Worm (Caenorhabditis elegans) whole organism, L1 larva: ENCODE measurements around the gene math-13.

Experiments
- F16B12.6 ChIP-seq: fragments of 150-350 bp; optimal IDR thresholded peaks from 2 replicates; lab custom pipeline; 2014; ENCODE audit warnings: missing biosample characterization, missing genetic modification characterization
- aha-1 ChIP-seq: fragments of 150-350 bp; optimal IDR thresholded peaks from 2 replicates; lab custom pipeline; 2014; ENCODE audit warnings: missing biosample characterization, missing genetic modification characterization
- aly-2 ChIP-seq: fragments of 150-350 bp; optimal IDR thresholded peaks from 2 replicates; lab custom pipeline; 2014; ENCODE audit warnings: missing biosample characterization, missing genetic modification characterization
- ama-1 ChIP-seq: fragments of 150-350 bp; optimal IDR thresholded peaks from 2 replicates; lab custom pipeline; 2014
- ceh-82 ChIP-seq, 3 experiments: fragments of 150-350 bp in 1 of 3; sonication (generic microtip) in 2 of 3; optimal IDR thresholded peaks; 2 replicates each; lab custom pipeline; 2014 to 2017; ENCODE audit warnings: missing biosample characterization in 3 of 3, missing genetic modification characterization in 3 of 3
- ceh-88 ChIP-seq: fragments of 200-800 bp; sonication (Bioruptor generic); IDR thresholded peaks from 2 replicates; pipeline ENCODE4 v1.3.6; 2022; ENCODE audit warnings: missing genetic modification characterization, missing compliant biosample characterization
- ceh-90 ChIP-seq: sonication (generic microtip); optimal IDR thresholded peaks from 2 replicates; lab custom pipeline; 2016; ENCODE audit warnings: missing genetic modification characterization, missing compliant biosample characterization
- dpl-1 ChIP-seq, 3 experiments: fragments of 150-350 bp in 2 of 3; sonication (generic microtip) in 1 of 3; optimal IDR thresholded peaks; 2 replicates each; lab custom pipeline; 2014 to 2017; ENCODE audit warnings: missing biosample characterization in 3 of 3, missing genetic modification characterization in 3 of 3, missing genetic modification reagents in 3 of 3
- efl-1 ChIP-seq, 4 experiments: fragments of 150-350 bp; optimal IDR thresholded peaks in 3 of 4; peaks in 1 of 4; 1 replicate in 1 of 4; 2 replicates in 3 of 4; lab custom pipeline; 2014; ENCODE audit warnings: missing biosample characterization in 2 of 4, missing genetic modification characterization in 2 of 4, missing genetic modification reagents in 2 of 4
- elt-2 ChIP-seq: sonication (generic microtip); optimal IDR thresholded peaks from 2 replicates; lab custom pipeline; 2016; ENCODE audit warnings: missing genetic modification characterization, mild to moderate bottlenecking, inconsistent platforms, missing compliant biosample characterization, missing genetic modification reagents
- fkh-10 ChIP-seq: sonication (generic microtip); optimal IDR thresholded peaks from 2 replicates; lab custom pipeline; 2017; ENCODE audit warnings: missing biosample characterization, missing genetic modification reagents, missing genetic modification characterization
- fkh-4 ChIP-seq: sonication (generic microtip); optimal IDR thresholded peaks from 2 replicates; lab custom pipeline; 2016; ENCODE audit warnings: missing compliant biosample characterization, missing genetic modification characterization, borderline replicate concordance
- hlh-17 ChIP-seq: fragments of 200-800 bp; sonication (Bioruptor generic); optimal IDR thresholded peaks from 2 replicates; lab custom pipeline; 2018; ENCODE audit warnings: missing genetic modification characterization, mild to moderate bottlenecking, missing compliant biosample characterization, moderate library complexity, borderline replicate concordance
- hlh-4 ChIP-seq: sonication (generic microtip); optimal IDR thresholded peaks from 2 replicates; lab custom pipeline; 2016; ENCODE audit warnings: mild to moderate bottlenecking, missing genetic modification characterization, missing compliant biosample characterization
- irx-1 ChIP-seq: sonication (generic microtip); optimal IDR thresholded peaks from 2 replicates; lab custom pipeline; 2016; ENCODE audit warnings: missing genetic modification characterization, missing compliant biosample characterization
- isw-1 ChIP-seq: fragments of 200-800 bp; sonication (Bioruptor generic); IDR thresholded peaks from 2 replicates; pipeline ENCODE4 v1.3.6; 2022; ENCODE audit warnings: missing genetic modification characterization, missing compliant biosample characterization
- lin-13 ChIP-seq: fragments of 150-350 bp; optimal IDR thresholded peaks from 2 replicates; lab custom pipeline; 2014; ENCODE audit warnings: missing biosample characterization, missing genetic modification reagents, missing genetic modification characterization
- lin-35 ChIP-seq, 2 experiments: fragments of 150-350 bp; optimal IDR thresholded peaks; 2 replicates each; lab custom pipeline; 2014; ENCODE audit warnings: missing biosample characterization in 2 of 2, missing genetic modification characterization in 2 of 2, missing genetic modification reagents in 2 of 2
- lir-3 ChIP-seq: sonication (generic microtip); optimal IDR thresholded peaks from 2 replicates; lab custom pipeline; 2016; ENCODE audit warnings: mild to moderate bottlenecking, missing genetic modification characterization, moderate library complexity, missing compliant biosample characterization; ENCODE audit not compliant: poor library complexity
- lsy-2 ChIP-seq, 2 experiments: fragments of 150-350 bp; optimal IDR thresholded peaks; 2 replicates each; lab custom pipeline; 2014; ENCODE audit warnings: missing biosample characterization in 2 of 2, missing genetic modification characterization in 2 of 2
- mep-1 ChIP-seq: fragments of 150-350 bp; optimal IDR thresholded peaks from 2 replicates; lab custom pipeline; 2014; ENCODE audit warnings: missing biosample characterization, missing genetic modification characterization
- nhr-19 ChIP-seq: fragments of 200-800 bp; sonication (Bioruptor generic); conservative IDR thresholded peaks from 2 replicates; pipeline ENCODE4 v1.3.6; 2022; ENCODE audit warnings: missing genetic modification characterization, missing compliant biosample characterization
- nhr-237 ChIP-seq: fragments of 150-350 bp; optimal IDR thresholded peaks from 2 replicates; lab custom pipeline; 2014; ENCODE audit warnings: missing biosample characterization, missing genetic modification characterization
- nhr-28 ChIP-seq: fragments of 150-350 bp; optimal IDR thresholded peaks from 2 replicates; lab custom pipeline; 2014; ENCODE audit warnings: missing biosample characterization, missing genetic modification characterization
- nhr-71 ChIP-seq: sonication (generic microtip); optimal IDR thresholded peaks from 2 replicates; lab custom pipeline; 2016; ENCODE audit warnings: mild to moderate bottlenecking, missing genetic modification characterization, moderate library complexity, missing compliant biosample characterization
- nhr-76 ChIP-seq: sonication (generic microtip); optimal IDR thresholded peaks from 2 replicates; lab custom pipeline; 2017; ENCODE audit warnings: missing biosample characterization, missing genetic modification characterization
- pax-3 ChIP-seq: fragments of 200-800 bp; sonication (Bioruptor generic); optimal IDR thresholded peaks from 2 replicates; lab custom pipeline; 2018; ENCODE audit warnings: mild to moderate bottlenecking, missing genetic modification characterization, moderate library complexity, missing compliant biosample characterization
- pqm-1 ChIP-seq: sonication (generic microtip); optimal IDR thresholded peaks from 3 replicates; lab custom pipeline; 2017; ENCODE audit warnings: missing biosample characterization, missing genetic modification characterization
- rnt-1 ChIP-seq: sonication (generic microtip); optimal IDR thresholded peaks from 2 replicates; lab custom pipeline; 2016; ENCODE audit warnings: mild to moderate bottlenecking, missing genetic modification characterization, moderate library complexity, missing compliant biosample characterization
- sptf-1 ChIP-seq: fragments of 150-350 bp; optimal IDR thresholded peaks from 2 replicates; lab custom pipeline; 2014; ENCODE audit warnings: missing biosample characterization, missing genetic modification characterization
- tlp-1 ChIP-seq: fragments of 150-350 bp; optimal IDR thresholded peaks from 2 replicates; lab custom pipeline; 2014; ENCODE audit warnings: missing biosample characterization, missing genetic modification characterization
- unc-30 ChIP-seq: sonication (generic microtip); optimal IDR thresholded peaks from 2 replicates; lab custom pipeline; 2017; ENCODE audit warnings: missing biosample characterization, missing genetic modification characterization
- unc-98 ChIP-seq: fragments of 200-800 bp; sonication (Bioruptor generic); IDR thresholded peaks from 2 replicates; pipeline ENCODE4 v1.3.6; 2022; ENCODE audit warnings: missing genetic modification characterization, missing compliant biosample characterization
- vab-15 ChIP-seq: sonication (generic microtip); optimal IDR thresholded peaks from 2 replicates; lab custom pipeline; 2017; ENCODE audit warnings: missing genotype, mild to moderate bottlenecking, missing genetic modification characterization, missing compliant biosample characterization
- xbp-1 ChIP-seq: sonication (generic microtip); optimal IDR thresholded peaks from 2 replicates; lab custom pipeline; 2016; ENCODE audit warnings: missing genetic modification characterization, missing compliant biosample characterization
- zip-4 ChIP-seq: fragments of 200-800 bp; sonication (Bioruptor generic); optimal IDR thresholded peaks from 2 replicates; lab custom pipeline; 2018; ENCODE audit warnings: mild to moderate bottlenecking, missing genetic modification characterization, moderate library complexity, missing compliant biosample characterization
- ztf-11 ChIP-seq, 2 experiments: sonication (generic microtip); optimal IDR thresholded peaks; 2 replicates each; lab custom pipeline; 2016 to 2017; ENCODE audit warnings: missing genetic modification characterization in 2 of 2, missing biosample characterization in 1 of 2, missing compliant biosample characterization in 1 of 2

math-13 gene

ce11 chrII:1869120-1869519 is 6.6 kb upstream of the math-13 start, which contains the start of gene math-14:
TSS of gene math-14 (plus strand) at chrII:1869420.
- no peak for TF ChIP-seq nhr-28 (tag; lab: Kevin White, UChicago)
- TF ChIP-seq nhr-71, result no peak
- TF ChIP-seq dpl-1 (GFP tag; optimal IDR thresholded peaks at IDR 0.05; lab: Kevin White, UChicago), result no peak
- TF ChIP-seq xbp-1 (tag; lab: Kevin White, UChicago), result no peak
- TF ChIP-seq isw-1 (GFP tag; lab: Robert Waterston, UW), result no peak
- no peak for TF ChIP-seq vab-15
- no peak for TF ChIP-seq lin-35 (GFP tag; optimal IDR thresholded peaks at IDR 0.05; lab: Kevin White, UChicago)
- TF ChIP-seq aha-1 (tag; lab: Kevin White, UChicago), result no peak
- no peak for TF ChIP-seq ceh-82 (tag; optimal IDR thresholded peaks at IDR 0.05; lab: Kevin White, UChicago)
- no peak for TF ChIP-seq pax-3 (tag; lab: Kevin White, UChicago)
- no peak for TF ChIP-seq lir-3 (tag; lab: Kevin White, UChicago)
- no peak for TF ChIP-seq F16B12.6 (tag; lab: Kevin White, UChicago)
- no peak for TF ChIP-seq zip-4 (GFP tag; lab: Kevin White, UChicago)
- TF ChIP-seq fkh-10 (GFP tag; lab: Kevin White, UChicago), result no peak
- no peak for TF ChIP-seq ztf-11 (tag; optimal IDR thresholded peaks at IDR 0.05; lab: Kevin White, UChicago)
- TF ChIP-seq hlh-17 (GFP tag; lab: Kevin White, UChicago), result no peak
- no peak for TF ChIP-seq sptf-1 (tag; lab: Kevin White, UChicago)
- TF ChIP-seq lsy-2 (tag; optimal IDR thresholded peaks at IDR 0.05; lab: Kevin White, UChicago), result no peak
- no peak for TF ChIP-seq pqm-1 (tag; lab: Kevin White, UChicago)
- no peak for TF ChIP-seq aly-2 (tag; lab: Kevin White, UChicago)

DNA sequence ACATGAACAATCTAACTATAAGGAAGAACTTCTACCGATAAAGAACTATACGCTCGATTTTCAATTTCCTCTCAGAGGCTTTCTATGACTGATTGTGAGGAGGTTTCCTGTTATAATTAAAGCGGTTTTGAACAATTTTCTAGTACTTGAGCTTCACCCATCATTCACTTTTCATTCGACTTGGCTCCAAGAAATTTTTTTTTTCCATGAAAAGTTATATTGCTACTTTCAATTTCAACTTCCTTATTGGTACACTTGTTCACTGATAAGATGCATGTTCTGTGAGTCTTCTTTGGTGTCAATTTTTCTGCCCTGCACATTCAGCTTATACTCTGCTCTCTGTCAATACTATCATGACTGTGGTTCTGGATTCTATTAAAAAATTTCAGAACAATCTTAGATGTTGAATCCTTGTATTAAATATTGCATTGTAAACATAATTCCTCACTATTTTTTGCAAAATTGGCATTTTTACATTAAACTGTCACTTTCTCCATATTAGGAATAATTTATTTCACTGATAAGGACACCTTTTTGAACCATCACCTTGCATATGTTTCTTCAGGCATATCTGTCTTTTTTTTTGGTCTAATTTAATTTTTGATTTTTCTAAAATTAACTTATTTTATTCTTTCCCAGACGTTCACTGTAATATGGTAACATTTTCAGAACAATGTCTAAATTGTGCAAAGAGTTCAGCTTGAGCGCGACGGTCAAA is 4.7 kb upstream of the math-13 start, which contains the start of gene math-10:
Gene math-10 (plus strand): TSS at position 668 of the 718 bp plus-strand sequence.
- TF ChIP-seq unc-98 (GFP tag; lab: Robert Waterston, UW), result no peak
- no peak for TF ChIP-seq rnt-1 (tag; lab: Kevin White, UChicago)
- no peak for TF ChIP-seq hlh-4
- TF ChIP-seq elt-2 (tag; lab: Kevin White, UChicago), result peak; percentile 33
- no peak for TF ChIP-seq mep-1 (tag; lab: Kevin White, UChicago)
- TF ChIP-seq fkh-4, result no peak
- no peak for TF ChIP-seq lin-13 (GFP tag; lab: Kevin White, UChicago)
- no peak for TF ChIP-seq nhr-19 (GFP tag; lab: Robert Waterston, UW)

ce11 chrII:1878663-1879062 is 2.9 kb downstream of the math-13 start, which contains the start of gene math-16:
TSS of gene math-16 (minus strand) at chrII:1878763.
- TF ChIP-seq ceh-88 (GFP tag; lab: Robert Waterston, UW), result no peak
- no peak for TF ChIP-seq nhr-237 (tag; lab: Kevin White, UChicago)
- TF ChIP-seq tlp-1 (tag; lab: Kevin White, UChicago), result no peak
- no peak for TF ChIP-seq hlh-17 (GFP tag; lab: Kevin White, UChicago)
- TF ChIP-seq isw-1 (GFP tag; lab: Robert Waterston, UW), result no peak
- TF ChIP-seq unc-30 (tag; lab: Kevin White, UChicago), result no peak
- TF ChIP-seq rnt-1 (tag; lab: Kevin White, UChicago), result no peak

DNA sequence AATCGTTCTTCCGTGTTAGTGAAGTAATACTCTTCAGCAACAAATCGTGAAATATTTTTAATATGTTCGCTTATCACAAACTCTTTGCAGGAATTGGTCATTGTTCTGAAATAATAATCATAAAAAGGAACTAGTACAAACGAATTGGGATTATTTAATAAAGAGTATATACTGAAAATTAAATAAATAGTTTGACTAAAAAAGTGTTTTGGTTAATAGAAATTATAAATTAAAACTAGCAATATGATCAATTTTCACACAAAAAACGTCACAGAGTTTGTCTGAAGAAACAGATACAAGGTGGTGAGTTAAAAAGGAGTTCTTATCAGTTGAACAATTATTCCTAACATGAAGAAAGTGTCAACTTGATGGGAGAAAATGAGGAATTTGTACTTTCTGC is 6.9 kb downstream of the math-13 start, which contains the start of gene math-5:
Gene math-5 (minus strand): TSS at position 101 of the 400 bp plus-strand sequence.
- no peak for TF ChIP-seq irx-1 (tag; lab: Kevin White, UChicago)
- TF ChIP-seq ama-1 (lab: Kevin White, UChicago), result no peak
- TF ChIP-seq ceh-90, result no peak
- no peak for TF ChIP-seq lin-13 (GFP tag; lab: Kevin White, UChicago)
- TF ChIP-seq efl-1 (optimal IDR thresholded peaks at IDR 0.05; lab: Kevin White, UChicago), result no peak
- no peak for TF ChIP-seq efl-1 (GFP tag; optimal IDR thresholded peaks at IDR 0.05 in 1 of 2; lab: Kevin White, UChicago)
- no peak for TF ChIP-seq aha-1 (tag; lab: Kevin White, UChicago)
- TF ChIP-seq sptf-1 (tag; lab: Kevin White, UChicago), result no peak
- TF ChIP-seq fkh-4, result no peak
- no peak for TF ChIP-seq nhr-76 (tag; lab: Kevin White, UChicago)
- no peak for TF ChIP-seq pax-3 (tag; lab: Kevin White, UChicago)
